Fruit fly (Drosophila melanogaster): ENCODE measurements around the gene Past1.

dm6 chr3R:12688116-12688515 lies 9.0 kb upstream of the Past1 start:
- TF ChIP-seq cnc (optimal IDR thresholded peaks at IDR 0.05) (no peak), tj (GFP tag; optimal IDR thresholded peaks at IDR 0.05) (no peak), Hr96 (GFP tag; optimal IDR thresholded peaks at IDR 0.05) (no peak), kay (GFP tag; ENCODE audit: borderline replicate concordance) (no peak), Mnt (GFP tag; optimal IDR thresholded peaks at IDR 0.05) (no peak), pad (GFP tag; optimal IDR thresholded peaks at IDR 0.05) (peak; percentile 17), CG14711 (tag; optimal IDR thresholded peaks at IDR 0.05) (peak; percentile 6), CG7101 (tag; optimal IDR thresholded peaks at IDR 0.05) (peak; percentile 41), ovo (GFP tag; optimal IDR thresholded peaks at IDR 0.05) (no peak), CG33017 (tag; optimal IDR thresholded peaks at IDR 0.05) (peak; percentile 10), CG12768 (GFP tag; optimal IDR thresholded peaks at IDR 0.05) (peak; percentile 54), Clk (GFP tag; optimal IDR thresholded peaks at IDR 0.05) (no peak), CG5204 (GFP tag; optimal IDR thresholded peaks at IDR 0.05) (no peak)
